Fruit fly (Drosophila melanogaster): ENCODE results near the gene LSm-4.
A peak's percentile ranks its signal among the peaks of the same experiment; 100 is the strongest.

The LSm-4 gene

dm6 chr2L:10408122-10408576, 3.1 kb upstream of the LSm-4 start, which contains the start of the genes Ip259 and RpS27A (continued):
- peak; percentile 68 for TF ChIP-seq CG11247 (GFP tag; IDR thresholded peaks at IDR 0.05)
- TF ChIP-seq kay (GFP tag; optimal IDR thresholded peaks at IDR 0.05) = no peak
- peak; percentile 60 for TF ChIP-seq CG7786 (GFP tag; optimal IDR thresholded peaks at IDR 0.05)
- TF ChIP-seq danr (GFP tag; IDR thresholded peaks at IDR 0.05) = peak; percentile 40; the same call in 1 of the 2 replicates
- TF ChIP-seq Hsf (GFP tag; optimal IDR thresholded peaks at IDR 0.05) = peak; percentile 80
- TF ChIP-seq CG12391 (tag; optimal IDR thresholded peaks at IDR 0.05) = peak; percentile 68
- peak; percentile 84 for TF ChIP-seq CG18619 (GFP tag; optimal IDR thresholded peaks at IDR 0.05)
- TF ChIP-seq Dek (tag; optimal IDR thresholded peaks at IDR 0.05) = no peak
- TF ChIP-seq CG15514 (GFP tag; optimal IDR thresholded peaks at IDR 0.05) = peak; percentile 92
- TF ChIP-seq CG15696 (tag; optimal IDR thresholded peaks at IDR 0.05) = peak; percentile 42
- TF ChIP-seq CG14860 (GFP tag; IDR thresholded peaks at IDR 0.05; ENCODE audit: partially characterized antibody) = no peak
- no peak for TF ChIP-seq yki (optimal IDR thresholded peaks at IDR 0.05)
- peak; percentile 75 for TF ChIP-seq stc (GFP tag; IDR thresholded peaks at IDR 0.05)
- peak; percentile 54; the same call in 2 of the 3 replicates for TF ChIP-seq Aef1 (GFP tag; IDR thresholded peaks at IDR 0.05)
- TF ChIP-seq CG5953 (GFP tag; IDR thresholded peaks at IDR 0.05) = peak; percentile 65; the same call in 1 of the 2 replicates
- peak; percentile 64; the same call in 1 of the 2 replicates for TF ChIP-seq sim (GFP tag; IDR thresholded peaks at IDR 0.05)
- peak; percentile 83; the same call in 2 of the 3 replicates for TF ChIP-seq gce (GFP tag; IDR thresholded peaks at IDR 0.05)
- TF ChIP-seq cad (GFP tag; optimal IDR thresholded peaks at IDR 0.05) = no peak
- TF ChIP-seq CG13624 (GFP tag; optimal IDR thresholded peaks at IDR 0.05) = peak; percentile 82
- TF ChIP-seq crol (GFP tag; IDR thresholded peaks at IDR 0.05) = no peak
- peak; percentile 74 for TF ChIP-seq CG9437 (GFP tag; optimal IDR thresholded peaks at IDR 0.05)
- TF ChIP-seq trem (tag; optimal IDR thresholded peaks at IDR 0.05) = peak; percentile 55
- TF ChIP-seq CG18011 (GFP tag; optimal IDR thresholded peaks at IDR 0.05) = peak; percentile 55
- TF ChIP-seq Tbp (GFP tag; optimal IDR thresholded peaks at IDR 0.05) = no peak
- peak; percentile 43 for TF ChIP-seq CG3163 (GFP tag; optimal IDR thresholded peaks at IDR 0.05)
- TF ChIP-seq Dip3 (GFP tag; optimal IDR thresholded peaks at IDR 0.05) = peak; percentile 68
- peak; percentile 65 for TF ChIP-seq CoRest (tag; optimal IDR thresholded peaks at IDR 0.05)
- TF ChIP-seq Fer2 (tag; optimal IDR thresholded peaks at IDR 0.05) = peak; percentile 62
- peak; percentile 45 for TF ChIP-seq CG4820 (GFP tag; optimal IDR thresholded peaks at IDR 0.05)
- peak; percentile 81 for TF ChIP-seq CG17385 (GFP tag; optimal IDR thresholded peaks at IDR 0.05)
- TF ChIP-seq CG7745 (tag; optimal IDR thresholded peaks at IDR 0.05) = no peak
- TF ChIP-seq chinmo (GFP tag; IDR thresholded peaks at IDR 0.05; ENCODE audit: partially characterized antibody) = no peak
- no peak for TF ChIP-seq pros (GFP tag; optimal IDR thresholded peaks at IDR 0.05)
- TF ChIP-seq Fer1 (GFP tag; optimal IDR thresholded peaks at IDR 0.05) = peak; percentile 70
- no peak for TF ChIP-seq gt (GFP tag; IDR thresholded peaks at IDR 0.05)
- TF ChIP-seq CG4360 (GFP tag; IDR thresholded peaks at IDR 0.05) = 0 out of 2 replicates have a peak, but pooled peaks have one; percentile 40
- peak; percentile 90 for TF ChIP-seq zfh1 (GFP tag; IDR thresholded peaks at IDR 0.05)
- peak; percentile 93 for TF ChIP-seq YL-1 (GFP tag; optimal IDR thresholded peaks at IDR 0.05)
- TF ChIP-seq CG31224 (GFP tag; IDR thresholded peaks at IDR 0.05) = peak; percentile 62
- peak; percentile 56 for TF ChIP-seq al (GFP tag; IDR thresholded peaks at IDR 0.05)
- peak; percentile 60 for TF ChIP-seq trh (GFP tag; optimal IDR thresholded peaks at IDR 0.05)
- peak; percentile 47 for TF ChIP-seq CG16863 (GFP tag; optimal IDR thresholded peaks at IDR 0.05)
- no peak for TF ChIP-seq kni (GFP tag; optimal IDR thresholded peaks at IDR 0.05)
- TF ChIP-seq Trl (optimal IDR thresholded peaks at IDR 0.05) = no peak
- peak; percentile 78 for TF ChIP-seq Trl (GFP tag; optimal IDR thresholded peaks at IDR 0.05)
- peak; percentile 87 for TF ChIP-seq CG17328 (GFP tag; IDR thresholded peaks at IDR 0.05)
- no peak for TF ChIP-seq jigr1 (GFP tag; IDR thresholded peaks at IDR 0.05)
- TF ChIP-seq Six4 (GFP tag; optimal IDR thresholded peaks at IDR 0.05) = peak; percentile 7
- TF ChIP-seq CG32532 (GFP tag; IDR thresholded peaks at IDR 0.05) = peak; percentile 83
- TF ChIP-seq CG4282 (GFP tag; optimal IDR thresholded peaks at IDR 0.05) = no peak
- no peak for TF ChIP-seq exex (tag; optimal IDR thresholded peaks at IDR 0.05)
- peak; percentile 46 for TF ChIP-seq Mad (GFP tag; optimal IDR thresholded peaks at IDR 0.05)

All from whole organism, embryonic.